Worm (Caenorhabditis elegans) whole organism, mixed stage, embryonic: ENCODE results near the gene suds-3.

Experiments
- bed-3 ChIP-seq: fragments of 200-800 bp; sonication (Bioruptor generic); optimal IDR thresholded peaks from 3 replicates; lab custom pipeline; 2018; ENCODE audit warnings: mild to moderate bottlenecking, missing genetic modification characterization, moderate library complexity, missing compliant biosample characterization
- blmp-1 ChIP-seq: fragments of 150-350 bp; optimal IDR thresholded peaks from 2 replicates; lab custom pipeline; 2014; ENCODE audit warnings: missing biosample characterization, missing genetic modification characterization
- ceh-39 ChIP-seq: fragments of 150-350 bp; optimal IDR thresholded peaks from 2 replicates; lab custom pipeline; 2014; ENCODE audit warnings: missing biosample characterization, missing genetic modification characterization
- ceh-43 ChIP-seq: fragments of 200-800 bp; sonication (Bioruptor generic); optimal IDR thresholded peaks from 2 replicates; lab custom pipeline; 2018; ENCODE audit warnings: mild to moderate bottlenecking, missing genetic modification characterization, moderate library complexity, missing compliant biosample characterization
- ceh-83 ChIP-seq: fragments of 200-800 bp; sonication (Bioruptor generic); optimal IDR thresholded peaks from 2 replicates; lab custom pipeline; 2018; ENCODE audit warnings: mild to moderate bottlenecking, missing genetic modification characterization, missing compliant biosample characterization
- ces-1 ChIP-seq: fragments of 150-350 bp; optimal IDR thresholded peaks from 2 replicates; lab custom pipeline; 2014; ENCODE audit warnings: missing biosample characterization, missing genetic modification reagents, missing genetic modification characterization
- cnd-1 ChIP-seq: fragments of 200-800 bp; sonication (Bioruptor generic); optimal IDR thresholded peaks from 2 replicates; lab custom pipeline; 2018; ENCODE audit warnings: mild to moderate bottlenecking, missing genetic modification characterization, missing compliant biosample characterization
- drap-1 ChIP-seq: fragments of 200-800 bp; sonication (Bioruptor generic); optimal IDR thresholded peaks from 3 replicates; lab custom pipeline; 2018; ENCODE audit warnings: mild to moderate bottlenecking, missing genetic modification characterization, missing compliant biosample characterization
- elt-1 ChIP-seq: sonication (generic microtip); optimal IDR thresholded peaks from 2 replicates; lab custom pipeline; 2017; ENCODE audit warnings: missing genetic modification characterization, mild to moderate bottlenecking, missing compliant biosample characterization, antibody characterized with exemption, moderate library complexity, borderline replicate concordance; ENCODE audit not compliant: insufficient read depth
- elt-3 ChIP-seq: fragments of 150-350 bp; optimal IDR thresholded peaks from 2 replicates; lab custom pipeline; 2014; ENCODE audit warnings: missing biosample characterization, missing genetic modification characterization
- ham-2 ChIP-seq: fragments of 200-800 bp; sonication (Bioruptor generic); optimal IDR thresholded peaks from 2 replicates; lab custom pipeline; 2018; ENCODE audit warnings: mild to moderate bottlenecking, missing genetic modification characterization, missing compliant biosample characterization
- hlh-1 ChIP-seq: fragments of 150-350 bp; optimal IDR thresholded peaks from 2 replicates; lab custom pipeline; 2014; ENCODE audit warnings: missing biosample characterization, missing genetic modification reagents, missing genetic modification characterization
- lin-32 ChIP-seq: fragments of 200-800 bp; sonication (Bioruptor generic); optimal IDR thresholded peaks from 2 replicates; lab custom pipeline; 2018; ENCODE audit warnings: mild to moderate bottlenecking, missing genetic modification characterization, missing compliant biosample characterization
- lsy-2 ChIP-seq: fragments of 150-350 bp; optimal IDR thresholded peaks from 2 replicates; lab custom pipeline; 2014; ENCODE audit warnings: missing biosample characterization, missing genetic modification characterization
- mab-5 ChIP-seq: fragments of 150-350 bp; optimal IDR thresholded peaks from 2 replicates; lab custom pipeline; 2014; ENCODE audit warnings: missing biosample characterization, missing genetic modification characterization
- mep-1 ChIP-seq: fragments of 150-350 bp; optimal IDR thresholded peaks from 2 replicates; lab custom pipeline; 2017; ENCODE audit warnings: missing biosample characterization, missing genetic modification reagents, missing genetic modification characterization, inconsistent platforms
- nhr-12 ChIP-seq: fragments of 150-350 bp; optimal IDR thresholded peaks from 2 replicates; lab custom pipeline; 2014; ENCODE audit warnings: missing biosample characterization, missing genetic modification characterization
- nhr-2 ChIP-seq: fragments of 150-350 bp; optimal IDR thresholded peaks from 2 replicates; lab custom pipeline; 2014; ENCODE audit warnings: missing biosample characterization, missing genetic modification characterization
- nhr-237 ChIP-seq: fragments of 150-350 bp; optimal IDR thresholded peaks from 2 replicates; lab custom pipeline; 2014; ENCODE audit warnings: missing biosample characterization, missing genetic modification characterization
- nhr-28 ChIP-seq: fragments of 150-350 bp; optimal IDR thresholded peaks from 2 replicates; lab custom pipeline; 2014; ENCODE audit warnings: missing biosample characterization, missing genetic modification characterization
- pha-4 ChIP-seq: fragments of 150-350 bp; optimal IDR thresholded peaks from 2 replicates; lab custom pipeline; 2018; ENCODE audit warnings: missing biosample characterization, missing genetic modification reagents, missing genetic modification characterization
- sem-2 ChIP-seq: fragments of 200-800 bp; sonication (Bioruptor generic); optimal IDR thresholded peaks from 2 replicates; lab custom pipeline; 2018; ENCODE audit warnings: mild to moderate bottlenecking, missing genetic modification characterization, missing compliant biosample characterization
- snpc-4 ChIP-seq: fragments of 150-350 bp; optimal IDR thresholded peaks from 2 replicates; lab custom pipeline; 2014; ENCODE audit warnings: missing biosample characterization, missing genetic modification characterization
- sptf-1 ChIP-seq: sonication (generic microtip); optimal IDR thresholded peaks from 2 replicates; lab custom pipeline; 2017; ENCODE audit warnings: mild to moderate bottlenecking, missing genetic modification characterization, moderate library complexity, missing compliant biosample characterization
- tbx-8 ChIP-seq: fragments of 200-800 bp; sonication (Bioruptor generic); optimal IDR thresholded peaks from 2 replicates; lab custom pipeline; 2018; ENCODE audit warnings: mild to moderate bottlenecking, missing genetic modification characterization, moderate library complexity, missing compliant biosample characterization
- unc-120 ChIP-seq: sonication (generic microtip); optimal IDR thresholded peaks from 2 replicates; lab custom pipeline; 2017; ENCODE audit warnings: missing genetic modification characterization, missing compliant biosample characterization; ENCODE audit not compliant: poor library complexity, severe bottlenecking
- unc-39 ChIP-seq: fragments of 150-350 bp; optimal IDR thresholded peaks from 2 replicates; lab custom pipeline; 2014; ENCODE audit warnings: missing biosample characterization, missing genetic modification characterization
- unc-62 ChIP-seq: fragments of 150-350 bp; optimal IDR thresholded peaks from 2 replicates; lab custom pipeline; 2014; ENCODE audit warnings: missing biosample characterization, missing genetic modification reagents, missing genetic modification characterization
- zip-8 ChIP-seq: fragments of 150-350 bp; optimal IDR thresholded peaks from 2 replicates; lab custom pipeline; 2014; ENCODE audit warnings: missing biosample characterization, missing genetic modification characterization
- ztf-11 ChIP-seq: fragments of 150-350 bp; optimal IDR thresholded peaks from 2 replicates; lab custom pipeline; 2014; ENCODE audit warnings: missing biosample characterization, missing genetic modification characterization

The suds-3 gene

DNA sequence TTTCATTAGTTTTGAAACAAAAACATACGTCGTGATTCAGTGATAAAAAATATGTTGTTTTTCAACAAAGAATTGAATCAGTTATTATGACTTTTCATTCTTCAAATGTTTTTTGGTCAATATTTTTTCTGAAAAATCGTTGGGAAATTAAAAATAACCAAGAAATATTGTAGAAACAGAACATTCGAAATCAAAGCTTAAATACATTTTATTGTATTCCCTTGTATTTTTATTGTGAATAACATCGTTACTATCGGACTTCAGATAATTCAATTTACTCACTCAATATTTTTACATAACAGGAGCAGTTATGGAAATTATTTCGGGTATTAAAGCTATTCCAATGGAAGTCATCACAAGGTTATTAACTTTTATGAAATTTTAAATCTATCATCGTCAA is 14.2 kb upstream of the suds-3 start, which contains the start of gene C50H2.4:
Gene C50H2.4 (plus strand): TSS at position 301 of the 400 bp plus-strand sequence.
- no peak for TF ChIP-seq snpc-4 (tag; lab: Kevin White, UChicago)
- TF ChIP-seq blmp-1 (tag; lab: Kevin White, UChicago): no peak
- TF ChIP-seq elt-1 (tag; lab: Kevin White, UChicago): no peak
- TF ChIP-seq unc-120 (tag; lab: Kevin White, UChicago): no peak
- no peak for TF ChIP-seq sptf-1 (tag; lab: Kevin White, UChicago)
- TF ChIP-seq cnd-1 (tag; lab: Kevin White, UChicago): no peak
- no peak for TF ChIP-seq ceh-39
- TF ChIP-seq ceh-43 (GFP tag; lab: Kevin White, UChicago): no peak
- TF ChIP-seq, all 35 proteins: peak for 0

DNA sequence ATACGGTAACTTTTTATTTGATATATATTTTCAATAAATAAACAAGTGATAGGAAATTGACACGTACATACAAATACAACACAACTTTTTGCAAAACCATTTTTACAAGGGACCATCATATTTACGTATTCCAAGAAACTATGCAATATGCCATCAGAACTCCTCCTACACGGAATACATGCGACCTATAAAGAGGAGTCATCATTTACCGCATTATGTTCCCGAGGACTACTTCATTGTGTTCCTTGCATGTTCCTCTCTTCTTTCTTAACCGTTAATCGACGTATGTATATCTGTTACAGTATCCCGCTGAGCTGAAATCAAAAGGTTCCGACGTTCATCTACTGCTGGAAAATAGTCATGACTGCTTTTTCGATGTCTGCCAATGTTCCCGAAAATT is 12.4 kb upstream of the suds-3 start, which contains the start of gene C50H2.5:
Gene C50H2.5 (plus strand): TSS at position 301 of the 400 bp plus-strand sequence.
- TF ChIP-seq drap-1 (no peak), nhr-2 (tag; lab: Kevin White, UChicago) (no peak), pha-4 (tag; lab: Kevin White, UChicago) (no peak), tbx-8 (no peak), ham-2 (no peak)
- TF ChIP-seq, all 35 proteins: peak for 0

DNA sequence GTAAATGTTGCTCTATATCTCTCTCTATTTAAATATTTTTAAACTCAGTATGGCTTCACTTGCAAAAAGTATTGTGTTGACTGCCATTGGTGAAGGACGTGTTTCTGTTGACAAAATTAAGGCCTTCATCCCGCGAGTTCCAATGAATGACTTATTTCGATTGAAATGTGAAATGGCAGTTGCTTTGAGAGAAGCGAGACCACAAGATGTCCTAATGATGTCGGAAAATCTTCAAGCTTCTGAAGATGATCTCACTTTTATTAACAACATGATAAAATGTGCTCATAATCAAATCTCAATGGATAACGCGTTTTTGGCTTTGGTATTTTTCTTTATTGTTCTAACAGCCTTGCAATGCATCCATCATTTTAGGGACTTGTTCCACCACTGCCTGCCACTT is 9.5 kb upstream of the suds-3 start, which contains the start of gene ceh-75:
Gene ceh-75 (plus strand): TSS at position 50 of the 400 bp plus-strand sequence.
- TF ChIP-seq lin-32 (GFP tag; lab: Kevin White, UChicago) (no peak), unc-62 (GFP tag; lab: Kevin White, UChicago) (no peak), unc-120 (tag; lab: Kevin White, UChicago) (no peak), mab-5 (tag; lab: Kevin White, UChicago) (no peak), ham-2 (no peak), bed-3 (GFP tag; lab: Kevin White, UChicago) (no peak), ceh-43 (GFP tag; lab: Kevin White, UChicago) (no peak)

DNA sequence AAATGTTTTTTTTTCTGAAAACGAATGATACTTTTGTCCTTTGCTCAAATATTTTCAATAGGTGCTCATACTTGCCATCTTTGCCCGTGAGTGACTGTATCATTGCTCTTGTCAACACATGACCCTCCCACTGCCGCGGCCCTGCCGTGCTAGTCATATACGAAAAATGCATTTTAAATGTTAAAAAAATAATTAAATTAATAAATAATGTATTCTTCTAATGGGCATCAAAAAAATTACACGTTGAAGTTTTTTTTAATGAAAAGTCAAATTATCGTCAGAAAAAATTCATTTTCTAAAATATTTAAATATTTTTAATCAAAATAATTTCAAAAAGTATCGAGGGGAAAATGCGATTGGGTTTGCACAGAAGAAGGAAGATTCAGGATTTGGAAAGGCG is 8.3 kb upstream of the suds-3 start, which contains the start of gene C50H2.7:
Gene C50H2.7 (plus strand): TSS at position 301 of the 400 bp plus-strand sequence.
- no peak for TF ChIP-seq sptf-1 (tag; lab: Kevin White, UChicago)
- no peak for TF ChIP-seq nhr-2 (tag; lab: Kevin White, UChicago)
- no peak for TF ChIP-seq ztf-11 (tag; lab: Kevin White, UChicago)
- no peak for TF ChIP-seq zip-8 (tag; lab: Kevin White, UChicago)
- no peak for TF ChIP-seq sem-2 (GFP tag; lab: Kevin White, UChicago)
- no peak for TF ChIP-seq nhr-12 (tag; lab: Kevin White, UChicago)
- no peak for TF ChIP-seq mep-1 (tag; lab: Kevin White, UChicago)
- no peak for TF ChIP-seq nhr-28
- TF ChIP-seq ces-1 (GFP tag; lab: Kevin White, UChicago): no peak
- no peak for TF ChIP-seq snpc-4 (tag; lab: Kevin White, UChicago)
- no peak for TF ChIP-seq elt-1 (tag; lab: Kevin White, UChicago)
- TF ChIP-seq hlh-1 (tag; lab: Kevin White, UChicago): no peak

DNA sequence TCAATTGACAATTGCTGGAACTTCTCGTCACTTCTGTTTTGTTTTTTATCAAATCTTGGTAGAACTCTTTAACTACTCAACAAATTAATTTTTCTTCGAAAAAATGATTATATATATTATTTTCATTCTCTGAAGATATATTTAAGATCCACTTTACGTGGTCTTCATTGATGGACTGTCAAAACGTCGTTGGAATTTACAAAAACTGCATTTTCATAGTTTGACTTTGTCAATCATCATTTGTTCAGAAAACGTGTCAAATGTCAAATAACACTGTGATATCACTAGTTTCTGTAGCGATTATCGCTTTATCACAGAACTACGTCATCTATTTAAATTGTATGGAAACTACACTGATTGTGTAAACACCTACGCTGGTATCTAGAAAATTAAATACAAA is 6.4 kb upstream of the suds-3 start:
- no peak for TF ChIP-seq nhr-237
- TF ChIP-seq, all 35 proteins: peak for 0

DNA sequence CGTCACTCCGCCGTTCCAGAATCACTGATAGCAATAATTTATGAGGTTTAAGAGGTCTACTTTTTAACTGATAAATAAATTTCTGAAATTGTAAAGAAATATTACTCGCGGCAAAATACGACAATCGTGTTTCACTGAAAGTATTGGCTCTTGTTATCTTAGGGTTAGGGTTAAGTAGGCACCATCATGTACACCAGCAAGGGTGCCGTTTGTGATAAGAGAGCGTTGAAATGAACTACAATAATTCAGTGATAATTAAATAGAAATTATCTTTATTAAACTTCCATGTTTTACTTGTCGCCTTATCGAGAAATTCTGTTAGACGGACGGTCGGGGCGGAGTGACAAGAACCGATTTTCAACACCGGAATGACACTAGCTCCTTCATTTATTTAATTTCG is 5.2 kb upstream of the suds-3 start:
- TF ChIP-seq elt-3 (tag; lab: Kevin White, UChicago) (no peak), lsy-2 (no peak), snpc-4 (tag; lab: Kevin White, UChicago) (no peak), nhr-237 (no peak)

DNA sequence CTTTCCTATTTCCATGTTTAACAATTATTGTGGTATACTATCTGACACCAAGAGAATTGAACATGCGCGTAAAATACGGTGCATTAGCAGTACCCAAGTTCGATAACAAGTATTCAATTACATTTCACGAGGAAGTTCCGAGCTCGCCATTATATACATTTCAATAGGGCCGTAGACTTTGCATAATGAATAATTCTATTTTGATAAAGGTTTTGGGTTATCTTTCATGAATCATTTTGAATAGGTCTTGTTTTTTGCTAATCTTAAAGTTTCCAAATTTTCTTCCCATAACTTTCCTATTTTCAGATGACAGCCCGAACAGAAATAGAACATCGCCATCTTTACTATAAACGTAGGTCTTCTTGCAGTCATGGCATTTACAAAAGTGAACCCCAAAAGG is 4.6 kb upstream of the suds-3 start, which contains the start of gene C50H2.13:
Gene C50H2.13 (plus strand): TSS at position 301 of the 400 bp plus-strand sequence.
- TF ChIP-seq unc-39 (tag; lab: Kevin White, UChicago) (no peak), nhr-237 (no peak), pha-4 (tag; lab: Kevin White, UChicago) (no peak), hlh-1 (tag; lab: Kevin White, UChicago) (no peak), snpc-4 (tag; lab: Kevin White, UChicago) (no peak), elt-3 (tag; lab: Kevin White, UChicago) (no peak), ceh-39 (no peak), unc-62 (GFP tag; lab: Kevin White, UChicago) (no peak), ceh-83 (no peak)
